Fruit fly (Drosophila melanogaster) whole organism, embryonic: ENCODE measurements around the gene aralar1.

ENCODE experiments used
- Blimp-1 ChIP-seq: fragments of 200-800 bp; sonication (Bioruptor generic); optimal IDR thresholded peaks from 3 replicates; lab custom pipeline; 2018; ENCODE audit warnings: missing biosample characterization, missing genetic modification characterization, mild to moderate bottlenecking, moderate library complexity, missing genetic modification reagents
- CG10274 ChIP-seq: fragments of 200-800 bp; sonication (Bioruptor generic); optimal IDR thresholded peaks from 3 replicates; lab custom pipeline; 2017; ENCODE audit warnings: missing biosample characterization, mild to moderate bottlenecking, missing genetic modification characterization
- CG10543 ChIP-seq: fragments of 200-800 bp; sonication (Bioruptor generic); optimal IDR thresholded peaks from 3 replicates; lab custom pipeline; 2017; ENCODE audit warnings: missing biosample characterization, mild to moderate bottlenecking, missing genetic modification characterization, moderate library complexity
- CG10979 ChIP-seq: fragments of 200-800 bp; sonication (Bioruptor generic); optimal IDR thresholded peaks from 2 replicates; lab custom pipeline; 2018; ENCODE audit warnings: missing biosample characterization, mild to moderate bottlenecking, missing genetic modification characterization, moderate library complexity
- CG13123 ChIP-seq: fragments of 200-800 bp; sonication (Bioruptor generic); optimal IDR thresholded peaks from 2 replicates; lab custom pipeline; 2016; ENCODE audit warnings: missing biosample characterization, missing genetic modification characterization
- CG13287 ChIP-seq: fragments of 200-800 bp; sonication (Bioruptor generic); IDR thresholded peaks from 2 replicates; pipeline ENCODE4 v1.3.6; 2022; ENCODE audit warnings: missing biosample characterization, missing genetic modification characterization; ENCODE audit not compliant: partially characterized antibody
- CG13894 ChIP-seq: fragments of 200-800 bp; sonication (Bioruptor generic); optimal IDR thresholded peaks from 3 replicates; lab custom pipeline; 2018; ENCODE audit warnings: missing biosample characterization, mild to moderate bottlenecking, missing genetic modification characterization, moderate library complexity
- CG14050 ChIP-seq: fragments of 200-800 bp; sonication (Bioruptor generic); IDR thresholded peaks from 3 replicates; pipeline ENCODE4 v1.3.6; 2022; ENCODE audit warnings: missing biosample characterization, missing genetic modification characterization
- CG17359 ChIP-seq: fragments of 200-800 bp; sonication (Bioruptor generic); optimal IDR thresholded peaks from 3 replicates; lab custom pipeline; 2018; ENCODE audit warnings: missing biosample characterization, mild to moderate bottlenecking, missing genetic modification characterization, moderate library complexity
- CG17385 ChIP-seq: fragments of 200-800 bp; sonication (Bioruptor generic); optimal IDR thresholded peaks from 3 replicates; lab custom pipeline; 2018; ENCODE audit warnings: missing biosample characterization, mild to moderate bottlenecking, missing genetic modification characterization
- CG17912 ChIP-seq: fragments of 200-800 bp; sonication (Bioruptor generic); optimal IDR thresholded peaks from 2 replicates; lab custom pipeline; 2018; ENCODE audit warnings: missing biosample characterization, mild to moderate bottlenecking, missing genetic modification characterization
- CG3065 ChIP-seq: fragments of 200-800 bp; sonication (Bioruptor generic); optimal IDR thresholded peaks from 2 replicates; lab custom pipeline; 2016; ENCODE audit warnings: missing biosample characterization, missing genetic modification characterization
- CG31388 ChIP-seq: fragments of 200-800 bp; sonication (Bioruptor generic); optimal IDR thresholded peaks from 2 replicates; lab custom pipeline; 2016; ENCODE audit warnings: missing biosample characterization, missing genetic modification characterization
- CG3838 ChIP-seq: fragments of 200-800 bp; sonication (Bioruptor generic); optimal IDR thresholded peaks from 3 replicates; lab custom pipeline; 2016; ENCODE audit warnings: missing biosample characterization, missing genetic modification characterization
- CG4424 ChIP-seq: fragments of 200-800 bp; sonication (Bioruptor generic); optimal IDR thresholded peaks from 3 replicates; lab custom pipeline; 2016; ENCODE audit warnings: missing biosample characterization, missing genetic modification characterization
- CG4707 ChIP-seq: fragments of 200-800 bp; sonication (Bioruptor generic); optimal IDR thresholded peaks from 2 replicates; lab custom pipeline; 2018; ENCODE audit warnings: missing biosample characterization, mild to moderate bottlenecking, missing genetic modification characterization, moderate library complexity
- CG5953 ChIP-seq: fragments of 200-800 bp; sonication (Bioruptor generic); IDR thresholded peaks from 2 replicates; pipeline ENCODE4 v1.3.6; 2022; ENCODE audit warnings: missing biosample characterization, missing genetic modification characterization
- CG7928 ChIP-seq: fragments of 200-800 bp; sonication (Bioruptor generic); optimal IDR thresholded peaks from 2 replicates; lab custom pipeline; 2017; ENCODE audit warnings: missing biosample characterization, mild to moderate bottlenecking, missing genetic modification characterization
- CG9609 ChIP-seq: fragments of 200-800 bp; sonication (Bioruptor generic); optimal IDR thresholded peaks from 3 replicates; lab custom pipeline; 2016; ENCODE audit warnings: missing biosample characterization, missing genetic modification characterization
- Chrac-16 ChIP-seq: fragments of 200-800 bp; sonication (Bioruptor generic); optimal IDR thresholded peaks from 3 replicates; lab custom pipeline; 2016; ENCODE audit warnings: missing biosample characterization, missing genetic modification characterization
- D19A ChIP-seq: fragments of 200-800 bp; optimal IDR thresholded peaks from 3 replicates; lab custom pipeline; 2019; ENCODE audit warnings: missing biosample characterization, mild to moderate bottlenecking, missing genetic modification characterization, moderate library complexity
- Dek ChIP-seq: fragments of 200-800 bp; sonication (Bioruptor generic); optimal IDR thresholded peaks from 3 replicates; lab custom pipeline; 2019; ENCODE audit warnings: missing biosample characterization, mild to moderate bottlenecking, missing genetic modification characterization, moderate library complexity
- ERR ChIP-seq: fragments of 200-800 bp; sonication (Bioruptor generic); optimal IDR thresholded peaks from 2 replicates; lab custom pipeline; 2016; ENCODE audit warnings: missing biosample characterization, missing genetic modification characterization
- Eip74EF ChIP-seq, 2 experiments: fragments of 200-800 bp in 1 of 2; fragments of >200 bp in 1 of 2; sonication (Bioruptor generic) in 1 of 2; optimal IDR thresholded peaks; 2 replicates each; lab custom pipeline; 2017 to 2019; ENCODE audit warnings: missing biosample characterization in 2 of 2, missing genetic modification characterization in 2 of 2, mild to moderate bottlenecking in 1 of 2, moderate library complexity in 1 of 2
- Ets65A ChIP-seq: fragments of 200-800 bp; sonication (Bioruptor generic); peaks from one replicate; lab custom pipeline; 2016; ENCODE audit warnings: missing biosample characterization, missing genetic modification characterization
- Ets97D ChIP-seq: fragments of 200-800 bp; sonication (Bioruptor generic); optimal IDR thresholded peaks from 3 replicates; lab custom pipeline; 2016; ENCODE audit warnings: missing biosample characterization, missing genetic modification characterization
- Fer3 ChIP-seq: fragments of 200-800 bp; sonication (Bioruptor generic); optimal IDR thresholded peaks from 2 replicates; lab custom pipeline; 2018; ENCODE audit warnings: missing biosample characterization, mild to moderate bottlenecking, missing genetic modification characterization, moderate library complexity
- HLH3B ChIP-seq: fragments of 200-800 bp; sonication (Bioruptor generic); IDR thresholded peaks from 2 replicates; pipeline ENCODE4 v1.3.6; 2022; ENCODE audit warnings: missing biosample characterization, missing genetic modification characterization
- NC2β ChIP-seq: fragments of 200-800 bp; sonication (Bioruptor generic); optimal IDR thresholded peaks from 2 replicates; lab custom pipeline; 2016; ENCODE audit warnings: missing biosample characterization, missing genetic modification characterization
- Nf-YC ChIP-seq: fragments of 200-800 bp; optimal IDR thresholded peaks from 3 replicates; lab custom pipeline; 2019; ENCODE audit warnings: missing biosample characterization, mild to moderate bottlenecking, missing genetic modification characterization, moderate library complexity
- ac ChIP-seq: fragments of 200-800 bp; sonication (Bioruptor generic); optimal IDR thresholded peaks from 3 replicates; lab custom pipeline; 2017; ENCODE audit warnings: missing biosample characterization, mild to moderate bottlenecking, missing genetic modification characterization
- bsh ChIP-seq, 2 experiments: fragments of 200-800 bp; sonication (Bioruptor generic); optimal IDR thresholded peaks; 2 replicates each; lab custom pipeline; 2017 to 2018; ENCODE audit warnings: mild to moderate bottlenecking in 2 of 2, missing biosample characterization in 2 of 2, missing genetic modification characterization in 2 of 2, moderate library complexity in 1 of 2
- chn ChIP-seq: fragments of 200-800 bp; sonication (Bioruptor generic); optimal IDR thresholded peaks from 2 replicates; lab custom pipeline; 2016; ENCODE audit warnings: missing biosample characterization, missing genetic modification characterization
- dmrt11E ChIP-seq: fragments of 200-800 bp; sonication (Bioruptor generic); optimal IDR thresholded peaks from 3 replicates; lab custom pipeline; 2018; ENCODE audit warnings: missing biosample characterization, mild to moderate bottlenecking, missing genetic modification characterization, moderate library complexity
- en ChIP-seq: fragments of 200-800 bp; sonication (Bioruptor generic); optimal IDR thresholded peaks from 2 replicates; lab custom pipeline; 2016; ENCODE audit warnings: missing biosample characterization, missing genetic modification characterization
- gcm ChIP-seq: fragments of 200-800 bp; sonication (Bioruptor generic); optimal IDR thresholded peaks from 2 replicates; lab custom pipeline; 2019; ENCODE audit warnings: missing biosample characterization, mild to moderate bottlenecking, missing genetic modification characterization, moderate library complexity
- gfzf ChIP-seq: fragments of 200-800 bp; sonication (Bioruptor generic); optimal IDR thresholded peaks from 2 replicates; lab custom pipeline; 2016; ENCODE audit warnings: missing biosample characterization, mild to moderate bottlenecking, missing genetic modification characterization, moderate library complexity
- her ChIP-seq: fragments of 200-800 bp; sonication (Bioruptor generic); optimal IDR thresholded peaks from 2 replicates; lab custom pipeline; 2016; ENCODE audit warnings: missing biosample characterization, missing genetic modification characterization
- hkb ChIP-seq, 2 experiments: fragments of 200-800 bp in 1 of 2; fragments of >200 bp in 1 of 2; sonication (Bioruptor generic) in 1 of 2; IDR thresholded peaks in 1 of 2; optimal IDR thresholded peaks in 1 of 2; 2 replicates each; pipeline versions ENCODE4 v1.3.6 to Lab custom; 2017 to 2022; ENCODE audit warnings: missing biosample characterization in 1 of 2, missing genetic modification characterization in 1 of 2
- knrl ChIP-seq: fragments of 200-800 bp; sonication (Bioruptor generic); IDR thresholded peaks from 3 replicates; pipeline ENCODE4 v1.3.6; 2022; ENCODE audit warnings: missing biosample characterization, missing genetic modification characterization; ENCODE audit not compliant: partially characterized antibody
- lilli ChIP-seq: fragments of 200-800 bp; sonication (Bioruptor generic); optimal IDR thresholded peaks from 3 replicates; lab custom pipeline; 2016; ENCODE audit warnings: missing biosample characterization, missing genetic modification characterization
- lov ChIP-seq, 2 experiments: fragments of 200-800 bp in 1 of 2; fragments of >200 bp in 1 of 2; sonication (Bioruptor generic) in 1 of 2; IDR thresholded peaks in 1 of 2; optimal IDR thresholded peaks in 1 of 2; 2 replicates in 1 of 2; 3 replicates in 1 of 2; pipeline versions ENCODE4 v1.3.6 to Lab custom; 2017 to 2022; ENCODE audit warnings: missing biosample characterization in 1 of 2, missing genetic modification characterization in 1 of 2
- mam ChIP-seq: fragments of 200-800 bp; sonication (Bioruptor generic); optimal IDR thresholded peaks from 3 replicates; lab custom pipeline; 2016; ENCODE audit warnings: missing biosample characterization, missing genetic modification characterization
- peb ChIP-seq: fragments of 200-800 bp; sonication (Bioruptor generic); IDR thresholded peaks from 2 replicates; pipeline ENCODE4 v1.3.6; 2022; ENCODE audit warnings: missing biosample characterization, missing genetic modification characterization
- schlank ChIP-seq: fragments of 200-800 bp; sonication (Bioruptor generic); optimal IDR thresholded peaks from 2 replicates; lab custom pipeline; 2018; ENCODE audit warnings: missing biosample characterization, mild to moderate bottlenecking, missing genetic modification characterization
- sqz ChIP-seq: fragments of 200-800 bp; sonication (Bioruptor generic); optimal IDR thresholded peaks from 3 replicates; lab custom pipeline; 2018; ENCODE audit warnings: missing biosample characterization, mild to moderate bottlenecking, missing genetic modification characterization
- ssp ChIP-seq: fragments of 200-800 bp; sonication (Bioruptor generic); IDR thresholded peaks from 2 replicates; pipeline ENCODE4 v1.3.6; 2022; ENCODE audit warnings: missing biosample characterization, missing genetic modification characterization
- sug ChIP-seq: fragments of 200-800 bp; optimal IDR thresholded peaks from 2 replicates; lab custom pipeline; 2019; ENCODE audit warnings: missing biosample characterization, mild to moderate bottlenecking, missing genetic modification characterization, moderate library complexity
- vvl ChIP-seq: fragments of 200-800 bp; sonication (Bioruptor generic); IDR thresholded peaks from 2 replicates; pipeline ENCODE4 v1.3.6; 2022; ENCODE audit warnings: missing biosample characterization, missing genetic modification characterization
- zfh1 ChIP-seq: fragments of 200-800 bp; sonication (Bioruptor generic); IDR thresholded peaks from 3 replicates; pipeline ENCODE4 v1.3.6; 2022; ENCODE audit warnings: missing biosample characterization, missing genetic modification characterization

The aralar1 gene

DNA sequence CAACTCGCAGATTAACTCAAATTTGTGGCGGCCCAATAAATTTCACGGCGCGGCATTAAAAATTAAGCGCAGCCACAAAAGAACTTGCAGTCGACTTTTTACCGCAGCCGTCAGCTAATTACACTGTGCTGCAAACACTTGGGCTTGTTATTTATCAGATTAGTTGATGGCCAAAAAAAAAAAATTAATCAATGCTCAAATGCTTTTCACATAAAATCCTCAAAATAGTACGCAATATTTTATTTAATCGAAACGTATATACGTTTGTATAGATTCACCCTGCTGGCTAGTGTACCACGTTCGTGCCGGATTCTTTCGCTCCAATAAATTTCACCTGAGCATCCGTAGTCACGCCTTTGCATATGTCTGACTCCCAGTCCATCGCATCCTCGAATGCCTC, 41.9 kb downstream of the aralar1 start (continued):
- TF ChIP-seq lov (optimal IDR thresholded peaks at IDR 0.05; lab: Kevin White, UChicago) (no peak), lov (GFP tag; IDR thresholded peaks at IDR 0.05; lab: Robert Waterston, UW) (0 out of 3 replicates have a peak, but pooled peaks have one; percentile 57), CG13123 (no peak), peb (GFP tag; lab: Robert Waterston, UW) (no peak), CG14050 (GFP tag; lab: Robert Waterston, UW) (no peak), Dek (tag; lab: Kevin White, UChicago) (no peak), Ets97D (GFP tag; lab: Kevin White, UChicago) (no peak), Eip74EF (GFP tag; optimal IDR thresholded peaks at IDR 0.05; lab: Kevin White, UChicago) (peak in 1 of 2 experiments; percentile 29), Chrac-16 (no peak), gcm (GFP tag; lab: Kevin White, UChicago) (peak; percentile 32), ERR (GFP tag; lab: Kevin White, UChicago) (no peak), chn (peak; percentile 17), gfzf (GFP tag; lab: Kevin White, UChicago) (no peak), CG7928 (GFP tag; lab: Kevin White, UChicago) (no peak), HLH3B (GFP tag; lab: Robert Waterston, UW) (peak; percentile 73), knrl (no peak), CG4424 (peak; percentile 60), CG17359 (tag; lab: Kevin White, UChicago) (peak; percentile 66), ac (GFP tag; lab: Kevin White, UChicago) (no peak), zfh1 (GFP tag; lab: Robert Waterston, UW) (peak; percentile 74), lilli (GFP tag; lab: Kevin White, UChicago) (no peak), D19A (tag; lab: Kevin White, UChicago) (peak; percentile 16), CG9609 (GFP tag; lab: Kevin White, UChicago) (peak; percentile 7), Nf-YC (tag; lab: Kevin White, UChicago) (no peak), schlank (tag; lab: Kevin White, UChicago) (no peak), CG17385 (GFP tag; lab: Kevin White, UChicago) (peak; percentile 31), CG17912 (no peak), Blimp-1 (GFP tag; lab: Kevin White, UChicago) (peak; percentile 72), her (GFP tag; lab: Kevin White, UChicago) (no peak), CG13894 (no peak), mam (GFP tag; lab: Kevin White, UChicago) (peak; percentile 46), CG13287 (no peak), vvl (peak; percentile 83), en (GFP tag; lab: Kevin White, UChicago) (peak; percentile 17), bsh (GFP tag; optimal IDR thresholded peaks at IDR 0.05; lab: Kevin White, UChicago) (peak in 1 of 2 experiments; percentile 81), dmrt11E (tag; lab: Kevin White, UChicago) (peak; percentile 45), CG3838 (GFP tag; lab: Kevin White, UChicago) (no peak), CG4707 (GFP tag; lab: Kevin White, UChicago) (no peak), sug (no peak), CG31388 (no peak), CG3065 (GFP tag; lab: Kevin White, UChicago) (no peak), CG10543 (GFP tag; lab: Kevin White, UChicago) (no peak), hkb (optimal IDR thresholded peaks at IDR 0.05; lab: Kevin White, UChicago) (no peak), hkb (GFP tag; IDR thresholded peaks at IDR 0.05; lab: Robert Waterston, UW) (peak; percentile 74), Fer3 (peak; percentile 38), NC2β (no peak), CG10274 (GFP tag; lab: Kevin White, UChicago) (no peak), CG5953 (GFP tag; lab: Robert Waterston, UW) (no peak), Ets65A (GFP tag; lab: Kevin White, UChicago) (no peak), ssp (GFP tag; lab: Robert Waterston, UW) (0 out of 2 replicates have a peak, but pooled peaks have one; percentile 9), CG10979 (tag; lab: Kevin White, UChicago) (peak; percentile 73), sqz (GFP tag; lab: Kevin White, UChicago) (no peak)
